Fruit fly (Drosophila melanogaster) whole organism, embryonic: Measurements from ENCODE around the gene Cht5.

ENCODE experiments used
- CG10321 ChIP-seq: fragments of 200-800 bp; sonication (Bioruptor generic); IDR thresholded peaks from 2 replicates; pipeline ENCODE4 v1.3.6; 2022; ENCODE audit warnings: missing biosample characterization, missing genetic modification characterization
- CG12236 ChIP-seq: fragments of 200-800 bp; sonication (Bioruptor generic); optimal IDR thresholded peaks from 2 replicates; lab custom pipeline; 2016; ENCODE audit warnings: missing biosample characterization, missing genetic modification characterization
- CG12299 ChIP-seq: fragments of 200-800 bp; sonication (Bioruptor generic); optimal IDR thresholded peaks from 2 replicates; lab custom pipeline; 2018; ENCODE audit warnings: missing biosample characterization, mild to moderate bottlenecking, missing genetic modification characterization
- CG12391 ChIP-seq: fragments of 200-800 bp; sonication (Bioruptor generic); optimal IDR thresholded peaks from 3 replicates; lab custom pipeline; 2018; ENCODE audit warnings: missing biosample characterization, mild to moderate bottlenecking, missing genetic modification characterization, moderate library complexity
- CG12744 ChIP-seq: fragments of 200-800 bp; sonication (Bioruptor generic); optimal IDR thresholded peaks from 2 replicates; lab custom pipeline; 2016; ENCODE audit warnings: missing biosample characterization, missing genetic modification characterization
- CG14050 ChIP-seq: fragments of 200-800 bp; sonication (Bioruptor generic); IDR thresholded peaks from 3 replicates; pipeline ENCODE4 v1.3.6; 2022; ENCODE audit warnings: missing biosample characterization, missing genetic modification characterization
- CG14441 ChIP-seq: fragments of 200-800 bp; sonication (Bioruptor generic); IDR thresholded peaks from 2 replicates; pipeline ENCODE4 v1.3.6; 2022; ENCODE audit warnings: missing biosample characterization, missing genetic modification characterization
- CG1647 ChIP-seq: fragments of 200-800 bp; sonication (Bioruptor generic); optimal IDR thresholded peaks from 3 replicates; lab custom pipeline; 2016; ENCODE audit warnings: missing biosample characterization, missing genetic modification characterization
- CG1792 ChIP-seq: fragments of 200-800 bp; sonication (Bioruptor generic); optimal IDR thresholded peaks from 2 replicates; lab custom pipeline; 2016; ENCODE audit warnings: missing biosample characterization, missing genetic modification characterization
- CG18619 ChIP-seq: fragments of 200-800 bp; sonication (Bioruptor generic); optimal IDR thresholded peaks from 3 replicates; lab custom pipeline; 2017; ENCODE audit warnings: missing biosample characterization, mild to moderate bottlenecking, missing genetic modification characterization
- CG2129 ChIP-seq: fragments of 200-800 bp; sonication (Bioruptor generic); IDR thresholded peaks from 2 replicates; pipeline ENCODE4 v1.3.6; 2022; ENCODE audit warnings: missing biosample characterization, missing genetic modification characterization; ENCODE audit not compliant: partially characterized antibody
- CG2875 ChIP-seq: fragments of 200-800 bp; sonication (Bioruptor generic); optimal IDR thresholded peaks from 2 replicates; lab custom pipeline; 2017; ENCODE audit warnings: missing biosample characterization, mild to moderate bottlenecking, missing genetic modification characterization, missing genetic modification reagents
- CG3163 ChIP-seq: fragments of 200-800 bp; sonication (Bioruptor generic); optimal IDR thresholded peaks from 3 replicates; lab custom pipeline; 2016; ENCODE audit warnings: missing biosample characterization, missing genetic modification characterization
- CG3847 ChIP-seq: fragments of 200-800 bp; sonication (Bioruptor generic); IDR thresholded peaks from 2 replicates; pipeline ENCODE4 v1.3.6; 2022; ENCODE audit warnings: missing biosample characterization, missing genetic modification characterization
- CG43689 ChIP-seq: fragments of 200-800 bp; sonication (Bioruptor generic); IDR thresholded peaks from 2 replicates; pipeline ENCODE4 v1.3.6; 2022; ENCODE audit warnings: missing biosample characterization, missing genetic modification characterization
- CG6272 ChIP-seq: fragments of 200-800 bp; sonication (Bioruptor generic); IDR thresholded peaks from 2 replicates; pipeline ENCODE4 v1.3.6; 2022; ENCODE audit warnings: missing biosample characterization, missing genetic modification characterization
- CG6689 ChIP-seq: fragments of 200-800 bp; sonication (Bioruptor generic); IDR thresholded peaks from 2 replicates; pipeline ENCODE4 v1.3.6; 2022; ENCODE audit warnings: missing biosample characterization, missing genetic modification characterization
- CG7271 ChIP-seq: fragments of 200-800 bp; sonication (Bioruptor generic); optimal IDR thresholded peaks from 2 replicates; lab custom pipeline; 2018; ENCODE audit warnings: missing biosample characterization, mild to moderate bottlenecking, missing genetic modification characterization, moderate library complexity
- CG7357 ChIP-seq: fragments of 200-800 bp; sonication (Bioruptor generic); IDR thresholded peaks from 3 replicates; pipeline ENCODE4 v1.3.6; 2022; ENCODE audit warnings: missing biosample characterization, missing genetic modification characterization
- CTCF ChIP-seq: fragments of 200-800 bp; sonication (Bioruptor generic); optimal IDR thresholded peaks from 2 replicates; lab custom pipeline; 2017; ENCODE audit warnings: missing biosample characterization, mild to moderate bottlenecking, missing genetic modification characterization, moderate library complexity
- CrebB ChIP-seq: fragments of 200-800 bp; sonication (Bioruptor generic); optimal IDR thresholded peaks from 3 replicates; lab custom pipeline; 2018; ENCODE audit warnings: missing biosample characterization, mild to moderate bottlenecking, missing genetic modification characterization
- Lim3 ChIP-seq: fragments of 200-800 bp; sonication (Bioruptor generic); IDR thresholded peaks from 2 replicates; pipeline ENCODE4 v1.3.6; 2022; ENCODE audit warnings: missing biosample characterization, missing genetic modification characterization
- NC2β ChIP-seq: fragments of 200-800 bp; sonication (Bioruptor generic); optimal IDR thresholded peaks from 2 replicates; lab custom pipeline; 2016; ENCODE audit warnings: missing biosample characterization, missing genetic modification characterization
- Nf-YC ChIP-seq: fragments of 200-800 bp; optimal IDR thresholded peaks from 3 replicates; lab custom pipeline; 2019; ENCODE audit warnings: missing biosample characterization, mild to moderate bottlenecking, missing genetic modification characterization, moderate library complexity
- Ptx1 ChIP-seq: fragments of 200-800 bp; sonication (Bioruptor generic); IDR thresholded peaks from 2 replicates; pipeline ENCODE4 v1.3.6; 2022; ENCODE audit warnings: missing biosample characterization, missing genetic modification characterization
- Rfx ChIP-seq: fragments of 200-800 bp; sonication (Bioruptor generic); IDR thresholded peaks from 2 replicates; pipeline ENCODE4 v1.3.6; 2022; ENCODE audit warnings: missing biosample characterization, missing genetic modification characterization
- Rx ChIP-seq: fragments of 200-800 bp; sonication (Bioruptor generic); IDR thresholded peaks from 2 replicates; pipeline ENCODE4 v1.3.6; 2022; ENCODE audit warnings: missing biosample characterization, missing genetic modification characterization
- bsh ChIP-seq, 2 experiments: fragments of 200-800 bp; sonication (Bioruptor generic); optimal IDR thresholded peaks; 2 replicates each; lab custom pipeline; 2017 to 2018; ENCODE audit warnings: mild to moderate bottlenecking in 2 of 2, missing biosample characterization in 2 of 2, missing genetic modification characterization in 2 of 2, moderate library complexity in 1 of 2
- chif ChIP-seq, 2 experiments: fragments of 200-800 bp; sonication (Bioruptor generic); optimal IDR thresholded peaks; 3 replicates each; lab custom pipeline; 2016; ENCODE audit warnings: missing biosample characterization in 2 of 2, missing genetic modification characterization in 2 of 2
- chinmo ChIP-seq: fragments of 200-800 bp; sonication (Bioruptor generic); IDR thresholded peaks from 4 replicates; pipeline ENCODE4 v1.3.6; 2022; ENCODE audit warnings: missing biosample characterization, missing genetic modification characterization; ENCODE audit not compliant: partially characterized antibody
- chm ChIP-seq: fragments of 200-800 bp; sonication (Bioruptor generic); IDR thresholded peaks from 2 replicates; pipeline ENCODE4 v1.3.6; 2022; ENCODE audit warnings: missing biosample characterization, missing genetic modification characterization
- corto ChIP-seq: fragments of 200-800 bp; sonication (Bioruptor generic); optimal IDR thresholded peaks from 2 replicates; lab custom pipeline; 2016; ENCODE audit warnings: missing biosample characterization, mild to moderate bottlenecking, missing genetic modification characterization, moderate library complexity
- crc ChIP-seq: fragments of 200-800 bp; sonication (Bioruptor generic); optimal IDR thresholded peaks from 2 replicates; lab custom pipeline; 2016; ENCODE audit warnings: missing biosample characterization, missing genetic modification characterization
- emc ChIP-seq: fragments of 200-800 bp; sonication (Bioruptor generic); optimal IDR thresholded peaks from 2 replicates; lab custom pipeline; 2016; ENCODE audit warnings: missing biosample characterization, missing genetic modification characterization
- ewg ChIP-seq: fragments of 200-800 bp; sonication (Bioruptor generic); optimal IDR thresholded peaks from 3 replicates; lab custom pipeline; 2017; ENCODE audit warnings: mild to moderate bottlenecking, missing biosample characterization, missing genetic modification reagents, missing genetic modification characterization
- inv ChIP-seq: fragments of 200-800 bp; sonication (Bioruptor generic); IDR thresholded peaks from 2 replicates; pipeline ENCODE4 v1.3.6; 2022; ENCODE audit warnings: missing biosample characterization, missing genetic modification characterization; ENCODE audit not compliant: partially characterized antibody
- ken ChIP-seq: fragments of 200-800 bp; sonication (Bioruptor generic); IDR thresholded peaks from 3 replicates; pipeline ENCODE4 v1.3.6; 2022; ENCODE audit warnings: missing biosample characterization, missing genetic modification characterization
- nmo ChIP-seq: fragments of 200-800 bp; sonication (Bioruptor generic); optimal IDR thresholded peaks from 2 replicates; lab custom pipeline; 2018; ENCODE audit warnings: missing biosample characterization, mild to moderate bottlenecking, missing genetic modification characterization, moderate library complexity
- nom ChIP-seq: fragments of 200-800 bp; sonication (Bioruptor generic); optimal IDR thresholded peaks from 2 replicates; lab custom pipeline; 2017; ENCODE audit warnings: missing biosample characterization, missing genetic modification characterization, mild to moderate bottlenecking, moderate library complexity, missing genetic modification reagents
- onecut ChIP-seq: fragments of 200-800 bp; sonication (Bioruptor generic); IDR thresholded peaks from 2 replicates; pipeline ENCODE4 v1.3.6; 2022; ENCODE audit warnings: missing biosample characterization, missing genetic modification characterization
- p53 ChIP-seq: fragments of 200-800 bp; sonication (Bioruptor generic); optimal IDR thresholded peaks from 2 replicates; lab custom pipeline; 2016; ENCODE audit warnings: missing biosample characterization, missing genetic modification characterization
- psq ChIP-seq: fragments of 200-800 bp; sonication (Bioruptor generic); optimal IDR thresholded peaks from 2 replicates; lab custom pipeline; 2017; ENCODE audit warnings: missing biosample characterization, missing genetic modification characterization
- sisA ChIP-seq: fragments of 200-800 bp; sonication (Bioruptor generic); IDR thresholded peaks from 2 replicates; pipeline ENCODE4 v1.3.6; 2022; ENCODE audit warnings: missing biosample characterization, missing genetic modification characterization
- sna ChIP-seq: fragments of 200-800 bp; sonication (Bioruptor generic); IDR thresholded peaks from 2 replicates; pipeline ENCODE4 v1.3.6; 2022; ENCODE audit warnings: missing biosample characterization, missing genetic modification characterization; ENCODE audit not compliant: partially characterized antibody
- sug ChIP-seq: fragments of 200-800 bp; optimal IDR thresholded peaks from 2 replicates; lab custom pipeline; 2019; ENCODE audit warnings: missing biosample characterization, mild to moderate bottlenecking, missing genetic modification characterization, moderate library complexity
- toy ChIP-seq: fragments of 200-800 bp; sonication (Bioruptor generic); IDR thresholded peaks from 2 replicates; pipeline ENCODE4 v1.3.6; 2022; ENCODE audit warnings: missing biosample characterization, missing genetic modification characterization
- trem ChIP-seq: fragments of 200-800 bp; optimal IDR thresholded peaks from 3 replicates; lab custom pipeline; 2019; ENCODE audit warnings: missing biosample characterization, mild to moderate bottlenecking, missing genetic modification characterization, moderate library complexity
- unpg ChIP-seq: fragments of 200-800 bp; sonication (Bioruptor generic); optimal IDR thresholded peaks from 3 replicates; lab custom pipeline; 2018; ENCODE audit warnings: missing biosample characterization, mild to moderate bottlenecking, missing genetic modification characterization, moderate library complexity
- wek ChIP-seq: fragments of 200-800 bp; sonication (Bioruptor generic); optimal IDR thresholded peaks from 3 replicates; lab custom pipeline; 2018; ENCODE audit warnings: missing biosample characterization, mild to moderate bottlenecking, missing genetic modification characterization, moderate library complexity

The Cht5 gene

DNA sequence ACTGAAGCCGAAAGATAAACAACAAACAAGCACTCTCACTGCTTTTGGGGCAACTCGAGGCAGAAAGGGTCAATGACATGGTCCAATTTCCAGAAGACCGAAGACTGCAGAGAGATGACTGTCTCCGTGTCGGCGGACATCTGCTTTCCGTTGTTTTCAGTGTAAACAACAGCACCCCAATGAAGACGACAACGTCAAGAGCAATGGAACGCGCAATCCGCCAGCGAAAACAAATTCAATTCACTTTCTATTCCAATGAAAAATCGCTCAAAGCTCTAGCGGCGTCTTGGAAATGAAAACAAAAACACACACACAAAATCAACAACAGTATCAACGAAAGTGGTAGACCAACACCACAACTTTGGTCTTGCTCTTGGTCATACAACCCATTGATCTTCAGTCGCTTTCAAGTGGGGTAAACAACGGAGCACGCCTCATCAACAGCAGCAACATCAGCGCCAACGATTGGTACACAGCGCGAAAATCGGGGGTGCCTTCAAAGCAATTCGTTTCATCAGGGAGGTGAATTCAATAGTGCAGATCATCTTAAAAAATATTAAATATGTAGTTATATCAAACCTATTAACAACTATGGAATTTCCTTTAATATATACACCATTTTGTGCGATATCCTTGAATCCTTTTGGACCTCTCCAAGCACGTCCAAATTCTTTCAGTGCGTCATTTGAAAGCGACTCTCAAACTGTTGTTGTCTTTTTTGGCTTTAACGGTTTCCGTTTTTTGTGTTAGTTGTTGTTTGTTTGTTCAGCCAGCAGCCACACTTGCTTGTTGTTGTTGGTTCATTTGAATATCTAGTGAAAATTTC is 50.3 kb downstream of the Cht5 start (continued):
- TF ChIP-seq Ptx1 (GFP tag; lab: Robert Waterston, UW) (peak; percentile 77), CG2129 (GFP tag; lab: Robert Waterston, UW) (no peak), psq (no peak), Nf-YC (tag; lab: Kevin White, UChicago) (peak; percentile 6), nom (no peak), corto (GFP tag; lab: Kevin White, UChicago) (no peak), CTCF (GFP tag; lab: Kevin White, UChicago) (peak; percentile 15), CG10321 (no peak), emc (GFP tag; lab: Kevin White, UChicago) (no peak), inv (no peak), CG7271 (tag; lab: Kevin White, UChicago) (no peak), Lim3 (GFP tag; lab: Robert Waterston, UW) (peak; percentile 10; the same call in 1 of the 2 replicates), sna (no peak), chinmo (GFP tag; lab: Robert Waterston, UW) (no peak), wek (GFP tag; lab: Kevin White, UChicago) (peak; percentile 8), Rx (GFP tag; lab: Robert Waterston, UW) (no peak), sisA (GFP tag; lab: Robert Waterston, UW) (peak; percentile 72), CG1647 (no peak), CG12391 (tag; lab: Kevin White, UChicago) (peak; percentile 70), onecut (GFP tag; lab: Robert Waterston, UW) (peak; percentile 68), ken (GFP tag; lab: Robert Waterston, UW) (peak; percentile 62; the same call in 2 of the 3 replicates), CG6689 (GFP tag; lab: Robert Waterston, UW) (peak; percentile 53), CG7357 (GFP tag; lab: Robert Waterston, UW) (peak; percentile 49; the same call in 2 of the 3 replicates), CG3847 (GFP tag; lab: Robert Waterston, UW) (peak; percentile 36), CG2875 (GFP tag; lab: Kevin White, UChicago) (peak; percentile 63), crc (GFP tag; lab: Kevin White, UChicago) (no peak), CG12744 (no peak), toy (GFP tag; lab: Robert Waterston, UW) (no peak), bsh (GFP tag; optimal IDR thresholded peaks at IDR 0.05; lab: Kevin White, UChicago) (peak in 1 of 2 experiments; percentile 78), Rfx (no peak), chm (GFP tag; lab: Robert Waterston, UW) (peak; percentile 58; the same call in 1 of the 2 replicates), CG14441 (peak; percentile 16), CrebB (tag; lab: Kevin White, UChicago) (no peak), CG12236 (GFP tag; lab: Kevin White, UChicago) (peak; percentile 37), sug (peak; percentile 18), NC2β (GFP tag; lab: Kevin White, UChicago) (no peak), unpg (peak; percentile 79), CG18619 (peak; percentile 42), nmo (GFP tag; lab: Kevin White, UChicago) (peak; percentile 88), CG6272 (peak; percentile 36; the same call in 1 of the 2 replicates), CG1792 (GFP tag; lab: Kevin White, UChicago) (no peak), ewg (GFP tag; lab: Kevin White, UChicago) (peak; percentile 63), CG43689 (GFP tag; lab: Robert Waterston, UW) (0 out of 2 replicates have a peak, but pooled peaks have one; percentile 28), chif (GFP tag; optimal IDR thresholded peaks at IDR 0.05; lab: Kevin White, UChicago) (no peak), p53 (GFP tag; lab: Kevin White, UChicago) (no peak), trem (tag; lab: Kevin White, UChicago) (peak; percentile 37), CG3163 (GFP tag; lab: Kevin White, UChicago) (no peak), CG14050 (no peak; the same call in 1 of the 3 replicates), CG12299 (tag; lab: Kevin White, UChicago) (no peak)
